Worm (Caenorhabditis elegans) whole organism, midembryonic: ENCODE results near the gene pck-3.

Experiments
- T22C8.4 ChIP-seq: fragments of 200-800 bp; sonication (Bioruptor generic); IDR thresholded peaks from 2 replicates; pipeline ENCODE4 v1.3.6; 2022; ENCODE audit warnings: missing genetic modification characterization, missing compliant biosample characterization
- flt-1 ChIP-seq: fragments of 200-800 bp; sonication (Bioruptor generic); IDR thresholded peaks from 2 replicates; pipeline ENCODE4 v1.3.6; 2022; ENCODE audit warnings: missing genetic modification characterization, missing compliant biosample characterization
- ref-1 ChIP-seq: fragments of 200-800 bp; sonication (Bioruptor generic); conservative IDR thresholded peaks from 2 replicates; pipeline ENCODE4 v1.3.6; 2022; ENCODE audit warnings: missing genetic modification reagents, missing genetic modification characterization, missing compliant biosample characterization
- tab-1 ChIP-seq: fragments of 200-800 bp; sonication (Bioruptor generic); IDR thresholded peaks from 2 replicates; pipeline ENCODE4 v1.3.6; 2022; ENCODE audit warnings: missing genetic modification characterization, missing compliant biosample characterization

ce11 chrIV:5947555-5948151 lies 51.2 kb downstream of the pck-3 start, which contains the start of gene rps-25:
- TF ChIP-seq ref-1 (GFP tag; lab: Robert Waterston, UW) (no peak), flt-1 (GFP tag; lab: Robert Waterston, UW) (no peak), T22C8.4 (GFP tag; lab: Robert Waterston, UW) (no peak), tab-1 (GFP tag; lab: Robert Waterston, UW) (no peak)
